Worm (Caenorhabditis elegans) whole organism, early embryonic: ENCODE results near the gene aagr-2.

Experiments
- F13C5.2 ChIP-seq: sonication (generic microtip); optimal IDR thresholded peaks from 2 replicates; lab custom pipeline; 2017; ENCODE audit warnings: mild to moderate bottlenecking, missing genetic modification characterization, inconsistent platforms, missing compliant biosample characterization
- aly-1 ChIP-seq: sonication (generic microtip); optimal IDR thresholded peaks from 2 replicates; lab custom pipeline; 2016; ENCODE audit warnings: missing genetic modification characterization, missing compliant biosample characterization
- ama-1 ChIP-seq: fragments of 150-350 bp; optimal IDR thresholded peaks from 2 replicates; lab custom pipeline; 2014
- ceh-13 ChIP-seq: fragments of 200-800 bp; sonication (Bioruptor generic); optimal IDR thresholded peaks from 2 replicates; lab custom pipeline; 2018; ENCODE audit warnings: mild to moderate bottlenecking, missing genetic modification characterization, missing compliant biosample characterization
- ceh-36 ChIP-seq: sonication (generic microtip); optimal IDR thresholded peaks from 2 replicates; lab custom pipeline; 2016; ENCODE audit warnings: missing genetic modification characterization, inconsistent platforms, missing compliant biosample characterization
- flt-1 ChIP-seq: fragments of 200-800 bp; sonication (Bioruptor generic); IDR thresholded peaks from 2 replicates; pipeline ENCODE4 v1.3.6; 2022; ENCODE audit warnings: missing genetic modification characterization, missing compliant biosample characterization
- hmg-4 ChIP-seq: fragments of 200-800 bp; sonication (Bioruptor generic); optimal IDR thresholded peaks from 2 replicates; lab custom pipeline; 2018; ENCODE audit warnings: mild to moderate bottlenecking, missing genetic modification characterization, missing compliant biosample characterization
- hnd-1 ChIP-seq: sonication (generic microtip); optimal IDR thresholded peaks from 2 replicates; lab custom pipeline; 2016; ENCODE audit warnings: missing genetic modification characterization, missing compliant biosample characterization
- tbx-11 ChIP-seq: fragments of 200-800 bp; sonication (Bioruptor generic); IDR thresholded peaks from 2 replicates; pipeline ENCODE4 v1.3.6; 2022; ENCODE audit warnings: missing genetic modification characterization, missing compliant biosample characterization
- tbx-37 ChIP-seq: fragments of 200-800 bp; sonication (Bioruptor generic); conservative IDR thresholded peaks from 2 replicates; pipeline ENCODE4 v1.3.6; 2022; ENCODE audit warnings: missing genetic modification reagents, missing genetic modification characterization, missing compliant biosample characterization

DNA sequence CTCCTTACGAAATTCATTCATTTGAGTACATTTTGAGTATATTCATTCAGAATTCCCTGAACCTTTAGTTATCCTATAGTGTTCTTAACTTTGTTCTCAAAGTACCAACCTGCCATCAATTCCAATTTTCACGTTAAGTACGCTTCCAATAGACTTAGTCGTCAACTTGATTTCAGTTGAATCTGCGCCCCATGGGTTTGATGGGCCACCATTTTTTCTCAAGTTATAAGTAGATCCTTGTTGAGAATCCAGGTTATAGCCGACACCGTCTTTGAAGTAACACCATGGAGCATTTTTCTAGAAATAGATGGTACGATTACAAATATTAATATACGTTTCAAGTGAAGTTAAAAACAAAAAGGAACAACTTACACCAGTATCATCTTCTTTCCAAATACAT is 319 bp downstream of the aagr-2 start:
- TF ChIP-seq F13C5.2 = no peak
- no peak for TF ChIP-seq aly-1
- TF ChIP-seq flt-1 (GFP tag; lab: Robert Waterston, UW) = no peak
- TF ChIP-seq hnd-1 (tag; lab: Kevin White, UChicago) = no peak
- no peak for TF ChIP-seq ama-1
- no peak for TF ChIP-seq tbx-11 (GFP tag; lab: Robert Waterston, UW)
- no peak for TF ChIP-seq ceh-36 (tag; lab: Kevin White, UChicago)
- no peak for TF ChIP-seq tbx-37 (GFP tag; lab: Robert Waterston, UW)
- TF ChIP-seq hmg-4 (GFP tag; lab: Kevin White, UChicago) = no peak
- no peak for TF ChIP-seq ceh-13 (GFP tag; lab: Kevin White, UChicago)
